Worm (Caenorhabditis elegans) whole organism, dauer: ENCODE measurements around the gene srg-42.

Source experiments
- unc-62 ChIP-seq: sonication (generic microtip); optimal IDR thresholded peaks from 2 replicates; lab custom pipeline; 2017; ENCODE audit warnings: missing biosample characterization, missing genetic modification reagents, missing genetic modification characterization

srg-42 gene

ce11 chrV:11157947-11158346, at the start of gene srg-42:
srg-42 (minus strand) TSS chrV:11158047.
- no peak for TF ChIP-seq unc-62

ce11 chrV:11206467-11206866, 48.6 kb upstream of the srg-42 start:
- TF ChIP-seq unc-62 = no peak

DNA sequence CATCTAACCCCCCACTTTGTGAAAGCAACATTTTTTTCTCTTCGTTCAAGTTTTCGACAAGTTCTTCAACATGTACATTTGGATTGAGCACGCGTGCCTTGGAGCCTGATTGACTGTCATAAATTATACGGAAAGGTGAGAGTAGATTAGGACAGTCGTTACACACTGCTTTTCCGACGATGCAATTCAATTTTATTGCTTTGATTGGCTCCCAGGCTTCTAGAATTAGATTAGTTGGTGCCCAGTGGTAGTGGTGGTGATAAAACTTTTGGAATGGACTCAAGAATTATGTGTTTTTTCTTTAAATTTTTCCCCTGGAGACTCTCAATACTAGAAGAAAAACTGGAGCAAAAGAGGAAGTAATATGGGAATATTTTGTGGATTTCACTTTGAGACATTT, 46.6 kb upstream of the srg-42 start:
- no peak for TF ChIP-seq unc-62

DNA sequence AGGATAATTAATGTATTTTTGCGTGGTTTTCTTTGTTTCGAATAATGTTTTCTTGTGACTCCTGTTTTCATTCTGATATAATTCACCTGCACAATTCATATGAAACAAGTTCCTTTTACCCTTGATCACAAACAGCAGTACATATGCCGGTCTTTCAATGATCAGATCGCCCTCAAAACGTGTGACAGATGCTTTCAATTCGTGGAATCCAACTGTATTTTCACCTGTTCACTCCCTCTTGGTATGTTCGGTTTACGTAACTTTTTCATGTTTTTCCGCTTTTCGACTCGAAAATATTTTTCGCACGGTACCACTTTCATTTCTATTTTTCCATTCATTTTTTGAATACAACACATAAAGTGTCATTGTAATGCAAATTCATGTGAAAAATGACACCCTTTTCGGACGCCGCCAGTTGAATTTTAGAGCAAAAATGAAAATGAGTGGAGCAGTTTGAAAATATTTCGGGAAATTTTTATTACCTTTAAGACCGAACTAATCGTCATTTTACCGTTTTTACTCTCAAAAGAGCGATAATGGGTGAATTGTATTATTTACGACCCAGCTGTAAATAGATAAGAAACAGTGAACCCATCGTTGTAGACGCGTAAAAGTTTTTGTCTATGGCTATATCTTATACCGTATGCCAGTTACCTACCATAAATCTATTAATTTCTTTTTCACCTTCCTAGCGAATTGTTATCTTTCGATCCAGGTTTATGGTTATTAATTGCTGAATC, 44.1 kb upstream of the srg-42 start, which contains the start of gene K10D6.4:
Gene K10D6.4, plus strand, starts transcription at position 100 of the 740 bp plus-strand sequence.
- no peak for TF ChIP-seq unc-62

DNA sequence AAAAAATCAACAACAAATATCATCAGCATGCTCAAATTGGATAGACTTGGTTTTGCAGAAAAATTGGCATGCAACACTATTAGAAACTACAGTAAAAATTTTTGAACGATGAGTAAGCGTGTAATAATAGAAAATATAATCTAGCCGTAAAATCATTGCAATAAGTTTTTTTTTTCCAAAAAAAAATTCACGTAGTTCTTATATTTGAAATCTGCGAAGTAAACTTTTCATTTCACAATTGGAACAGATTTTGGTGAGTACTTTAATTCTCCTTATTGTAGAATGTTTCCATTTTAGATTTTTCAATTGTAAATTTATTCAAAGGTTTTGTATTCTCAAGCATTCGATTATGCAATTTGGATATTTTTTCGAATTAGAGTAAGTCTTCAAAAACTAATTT, 42.5 kb upstream of the srg-42 start, which contains the start of gene K10D6.3:
Gene K10D6.3, plus strand, starts transcription at position 301 of the 400 bp plus-strand sequence.
- TF ChIP-seq unc-62 = no peak

ce11 chrV:11199497-11199896, 41.6 kb upstream of the srg-42 start:
- no peak for TF ChIP-seq unc-62

DNA sequence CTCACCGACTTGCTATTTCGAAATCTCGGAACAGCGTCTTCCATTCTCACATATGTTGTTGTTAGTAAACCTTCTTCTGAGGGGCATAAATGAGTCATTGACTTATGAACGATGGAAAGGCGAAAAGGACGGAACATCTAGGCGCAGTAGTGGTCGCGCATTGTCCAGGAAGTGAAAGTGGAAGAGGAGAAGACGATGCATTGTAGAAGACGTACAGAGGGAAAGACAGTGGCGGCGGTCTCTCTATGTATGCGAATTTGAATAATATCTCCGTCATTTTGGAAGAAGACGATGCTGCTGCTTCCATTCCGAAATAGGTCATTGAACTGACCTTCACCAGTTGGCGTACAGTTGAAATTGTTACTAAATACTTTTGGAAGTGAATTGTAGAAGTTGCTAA, 40.2 kb upstream of the srg-42 start:
- no peak for TF ChIP-seq unc-62

DNA sequence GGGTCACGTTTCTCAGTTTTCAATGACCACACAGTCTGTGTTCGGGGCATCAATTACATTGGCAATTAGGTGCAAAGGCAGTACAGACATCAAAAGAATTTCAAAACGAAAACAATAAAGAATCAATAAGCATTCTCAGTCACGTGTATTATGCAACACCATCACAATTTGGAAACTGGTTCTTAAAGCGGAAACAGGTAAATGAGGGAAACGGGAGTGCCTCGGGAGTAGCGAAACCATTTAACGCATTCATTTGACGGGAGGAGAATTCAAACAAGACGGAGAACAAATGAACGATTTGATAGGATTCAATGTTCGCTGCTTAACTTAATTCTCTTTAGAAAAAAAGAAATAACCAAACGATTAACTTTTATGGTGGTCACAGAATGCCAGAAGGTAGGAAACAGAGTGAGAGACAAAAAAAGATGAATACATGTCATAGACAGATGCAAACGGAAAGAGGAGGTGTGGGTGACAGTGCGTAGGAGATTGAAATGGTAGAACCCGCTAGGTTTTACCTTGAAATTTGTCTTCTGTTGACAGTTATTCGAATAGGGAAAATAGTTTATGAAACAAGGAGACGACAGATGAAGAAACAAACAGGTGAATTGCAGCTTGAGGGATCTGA, 38.9 kb upstream of the srg-42 start:
- TF ChIP-seq unc-62 = no peak

DNA sequence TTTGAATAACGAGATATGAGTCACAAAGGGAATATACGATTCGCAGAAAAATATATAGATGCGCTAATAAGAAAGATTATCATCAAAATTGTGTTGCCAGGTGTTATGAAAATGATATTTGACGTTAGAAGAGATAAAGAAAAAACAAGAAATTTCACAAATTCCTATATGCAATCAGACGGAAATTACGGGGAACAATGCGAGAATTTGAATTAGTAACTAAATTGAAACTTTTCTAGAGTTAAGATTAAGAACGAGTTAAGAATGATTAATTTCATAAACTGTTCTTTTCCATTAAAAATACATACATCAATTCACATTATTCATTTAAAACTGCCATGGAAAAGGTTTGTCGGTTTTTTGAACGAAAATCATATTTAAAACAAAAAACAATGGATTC, 38.3 kb upstream of the srg-42 start, which contains the start of gene clc-6:
Gene clc-6, minus strand, starts transcription at position 101 of the 400 bp plus-strand sequence.
- TF ChIP-seq unc-62 = no peak

DNA sequence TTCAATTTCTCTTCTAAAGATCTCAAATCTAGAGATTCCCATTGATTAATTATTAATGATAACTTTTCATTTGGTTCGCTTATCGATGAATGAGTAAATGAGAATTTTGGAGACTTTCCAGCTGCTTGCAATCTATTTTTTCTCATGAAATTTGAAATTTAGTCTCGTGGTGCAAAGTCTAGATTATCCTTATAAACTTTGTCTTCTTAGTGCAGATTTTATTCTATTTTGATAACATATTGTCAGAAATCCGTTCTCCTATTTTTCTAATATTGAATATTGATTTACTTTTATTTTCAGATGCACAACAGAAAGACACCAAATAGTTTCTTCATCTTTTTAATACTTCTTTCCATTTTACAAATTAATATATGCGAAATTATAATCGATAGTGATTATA, 33.1 kb upstream of the srg-42 start, which contains the start of gene lgc-49:
Gene lgc-49, plus strand, starts transcription at position 301 of the 400 bp plus-strand sequence.
- TF ChIP-seq unc-62 = no peak

ce11 chrV:11182925-11183324, 25.1 kb upstream of the srg-42 start, which contains the start of gene cnc-10:
cnc-10 (plus strand) TSS chrV:11183225.
- TF ChIP-seq unc-62 = no peak

ce11 chrV:11180951-11181350, 23.1 kb upstream of the srg-42 start:
- no peak for TF ChIP-seq unc-62

- TF ChIP-seq unc-62 = no peak
Measured at ce11 chrV:11177577-11177976, 19.7 kb upstream of the srg-42 start, which contains the start of gene gpa-1. gpa-1 (minus strand) TSS chrV:11177677.

DNA sequence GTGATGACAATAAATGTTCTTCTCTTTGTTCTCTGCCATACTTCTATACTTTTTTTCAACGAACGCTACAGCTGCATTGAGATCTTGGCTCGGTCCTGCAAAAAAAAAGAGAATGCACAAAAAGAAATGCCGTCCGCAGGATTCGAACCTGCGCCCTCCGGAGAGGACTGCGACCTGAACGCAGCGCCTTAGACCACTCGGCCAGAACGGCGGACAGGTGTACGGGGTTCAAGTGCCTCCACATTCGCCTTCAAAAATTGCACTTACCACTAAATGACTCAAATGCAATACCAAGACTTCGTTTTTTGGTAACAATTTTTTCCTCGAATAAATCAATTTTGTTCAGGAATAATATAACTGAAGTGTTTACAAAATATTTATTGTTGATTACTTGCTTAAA, 16.8 kb upstream of the srg-42 start:
- no peak for TF ChIP-seq unc-62

DNA sequence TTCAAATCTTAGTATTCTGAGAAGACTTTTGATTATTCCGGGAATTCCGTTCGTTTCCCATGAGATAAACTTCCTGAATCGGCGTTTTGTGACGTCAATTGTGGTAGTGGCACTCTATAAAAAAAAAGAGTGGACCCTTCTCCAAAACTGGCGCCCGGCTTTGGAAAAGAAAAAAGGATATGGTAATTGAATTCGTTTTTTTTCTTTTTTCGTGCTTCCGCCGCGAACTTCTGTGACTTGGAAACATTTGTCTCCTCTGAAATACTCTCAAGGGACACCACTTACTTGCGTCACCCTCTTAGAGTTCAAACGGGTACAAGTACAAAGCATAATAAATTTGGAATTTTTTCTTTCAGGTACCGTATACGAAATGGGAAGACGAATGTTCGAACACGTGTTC, 14.8 kb upstream of the srg-42 start:
- no peak for TF ChIP-seq unc-62

ce11 chrV:11171906-11172305, 14.1 kb upstream of the srg-42 start, which contains the start of gene T19C4.5:
T19C4.5 (plus strand) TSS chrV:11172213.
- no peak for TF ChIP-seq unc-62

DNA sequence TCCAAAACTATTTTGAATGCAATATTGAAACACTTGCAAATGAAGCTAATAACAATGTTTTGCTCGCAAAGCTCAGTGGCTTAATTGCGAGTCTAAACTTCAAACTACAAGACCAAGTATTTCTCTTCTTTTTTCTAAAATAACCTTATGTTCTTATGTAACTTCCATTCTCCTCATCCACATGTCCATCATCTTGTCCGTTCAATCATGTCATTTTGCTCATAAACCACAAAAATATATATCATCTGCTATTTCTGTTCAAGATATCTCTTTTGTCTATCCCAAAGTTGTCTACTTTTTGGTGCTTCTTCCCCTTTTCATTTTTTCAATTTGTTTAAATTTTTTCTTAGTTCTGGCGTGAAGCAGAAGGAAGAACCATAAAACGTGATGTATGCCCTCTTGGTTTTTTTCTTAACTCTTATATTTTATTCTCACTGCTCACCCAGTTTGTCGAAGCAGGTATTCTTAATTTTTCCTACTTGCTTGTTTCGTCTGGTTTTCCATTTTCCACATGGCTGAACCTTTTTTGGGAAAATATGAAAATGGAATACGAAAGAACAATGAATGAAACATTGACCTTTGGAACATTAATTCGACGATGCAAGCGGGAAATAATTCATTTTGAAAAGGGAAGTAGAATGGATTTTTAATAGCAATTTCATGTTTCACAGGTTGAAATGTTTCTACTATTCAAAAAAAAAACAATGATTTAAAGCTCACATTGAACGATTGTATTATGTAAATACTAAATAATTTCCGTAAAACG, 12.9 kb upstream of the srg-42 start:
- no peak for TF ChIP-seq unc-62
